Fruit fly (Drosophila melanogaster) whole organism, adult: ENCODE measurements around the gene BthD.
A peak's percentile ranks its signal among the peaks of the same experiment; 100 is the strongest.

ENCODE experiments used
- CG5204 ChIP-seq: fragments of 200-800 bp; sonication (Bioruptor generic); optimal IDR thresholded peaks from 2 replicates; lab custom pipeline; 2016; ENCODE audit warnings: missing biosample characterization, missing genetic modification characterization
- CG7045 ChIP-seq: fragments of 200-800 bp; sonication (Bioruptor generic); optimal IDR thresholded peaks from 2 replicates; lab custom pipeline; 2017; ENCODE audit warnings: missing biosample characterization, mild to moderate bottlenecking, missing genetic modification characterization
- CG7101 ChIP-seq: fragments of 200-800 bp; sonication (Bioruptor generic); optimal IDR thresholded peaks from 2 replicates; lab custom pipeline; 2018; ENCODE audit warnings: missing biosample characterization, mild to moderate bottlenecking, missing genetic modification characterization, moderate library complexity
- Clk ChIP-seq: fragments of 200-800 bp; sonication (Bioruptor generic); optimal IDR thresholded peaks from 2 replicates; lab custom pipeline; 2017; ENCODE audit warnings: missing biosample characterization, missing genetic modification characterization
- Hr96 ChIP-seq: fragments of 200-800 bp; sonication (Bioruptor generic); optimal IDR thresholded peaks from 2 replicates; lab custom pipeline; 2016; ENCODE audit warnings: missing biosample characterization, missing genetic modification characterization
- Mnt ChIP-seq: fragments of 200-800 bp; sonication (Bioruptor generic); optimal IDR thresholded peaks from 2 replicates; lab custom pipeline; 2016; ENCODE audit warnings: missing biosample characterization, mild to moderate bottlenecking, missing genetic modification characterization
- cnc ChIP-seq, 2 experiments: fragments of >200 bp; optimal IDR thresholded peaks; 2 replicates each; lab custom pipeline; 2017
- kay ChIP-seq: fragments of 200-800 bp; sonication (Bioruptor generic); peaks from one replicate; lab custom pipeline; 2016; ENCODE audit warnings: missing biosample characterization, missing genetic modification characterization, borderline replicate concordance
- ovo ChIP-seq: fragments of 200-800 bp; sonication (Bioruptor generic); optimal IDR thresholded peaks from 2 replicates; lab custom pipeline; 2016; ENCODE audit warnings: missing biosample characterization, missing genetic modification characterization
- pad ChIP-seq: fragments of 200-800 bp; sonication (Bioruptor generic); optimal IDR thresholded peaks from 3 replicates; lab custom pipeline; 2017; ENCODE audit warnings: missing biosample characterization, missing genetic modification characterization, mild to moderate bottlenecking, moderate library complexity, missing genetic modification reagents
- toe ChIP-seq: fragments of 200-800 bp; sonication (Bioruptor generic); optimal IDR thresholded peaks from 2 replicates; lab custom pipeline; 2016; ENCODE audit warnings: missing biosample characterization, missing genetic modification characterization

DNA sequence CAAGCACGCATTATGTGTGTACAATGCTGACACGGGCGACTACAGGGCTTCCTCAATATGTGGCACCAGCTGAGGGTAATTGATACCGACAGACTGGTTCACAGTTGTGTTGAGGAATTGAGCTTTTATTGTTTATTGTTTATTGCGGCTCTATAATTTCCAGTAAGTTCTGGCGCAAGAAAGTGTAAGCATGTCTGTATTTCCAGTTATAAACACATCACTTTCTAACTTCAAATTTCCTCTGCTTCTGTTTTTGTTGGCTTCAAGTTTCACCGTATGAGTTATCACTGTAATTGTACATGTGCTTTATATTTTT lies 14.6 kb downstream of the BthD start:
- TF ChIP-seq kay (GFP tag; lab: Kevin White, UChicago) (no peak), Clk (no peak), Mnt (GFP tag; lab: Kevin White, UChicago) (peak; percentile 38), Hr96 (GFP tag; lab: Kevin White, UChicago) (no peak), cnc (optimal IDR thresholded peaks at IDR 0.05; lab: Kevin White, UChicago) (no peak), pad (no peak), toe (GFP tag; lab: Kevin White, UChicago) (no peak), CG7045 (GFP tag; lab: Kevin White, UChicago) (peak; percentile 25), CG5204 (GFP tag; lab: Kevin White, UChicago) (no peak), ovo (GFP tag; lab: Kevin White, UChicago) (no peak), CG7101 (no peak)
